Worm (Caenorhabditis elegans) whole organism, L1 larva: Measurements from ENCODE around the gene F57F5.3.

ENCODE experiments used
- C04F5.9 ChIP-seq: sonication (generic microtip); optimal IDR thresholded peaks from 2 replicates; lab custom pipeline; 2016; ENCODE audit warnings: missing genetic modification characterization, missing compliant biosample characterization
- C16A3.4 ChIP-seq: fragments of 150-350 bp; optimal IDR thresholded peaks from 2 replicates; lab custom pipeline; 2014; ENCODE audit warnings: missing biosample characterization, missing genetic modification characterization
- C34B4.2 ChIP-seq: sonication (generic microtip); optimal IDR thresholded peaks from 2 replicates; lab custom pipeline; 2017; ENCODE audit warnings: mild to moderate bottlenecking, missing genetic modification characterization, missing compliant biosample characterization
- Y116A8C.19 ChIP-seq: sonication (generic microtip); optimal IDR thresholded peaks from 2 replicates; lab custom pipeline; 2016; ENCODE audit warnings: missing compliant biosample characterization, missing genetic modification characterization, borderline replicate concordance
- aha-1 ChIP-seq: fragments of 150-350 bp; optimal IDR thresholded peaks from 2 replicates; lab custom pipeline; 2014; ENCODE audit warnings: missing biosample characterization, missing genetic modification characterization
- blmp-1 ChIP-seq: fragments of 150-350 bp; optimal IDR thresholded peaks from 2 replicates; lab custom pipeline; 2014; ENCODE audit warnings: missing biosample characterization, missing genetic modification characterization
- ces-1 ChIP-seq: fragments of 150-350 bp; optimal IDR thresholded peaks from 2 replicates; lab custom pipeline; 2014; ENCODE audit warnings: missing biosample characterization, missing genetic modification reagents, missing genetic modification characterization
- dpl-1 ChIP-seq, 3 experiments: fragments of 150-350 bp in 2 of 3; sonication (generic microtip) in 1 of 3; optimal IDR thresholded peaks; 2 replicates each; lab custom pipeline; 2014 to 2017; ENCODE audit warnings: missing biosample characterization in 3 of 3, missing genetic modification characterization in 3 of 3, missing genetic modification reagents in 3 of 3
- dsc-1 ChIP-seq: sonication (generic microtip); optimal IDR thresholded peaks from 2 replicates; lab custom pipeline; 2016; ENCODE audit warnings: mild to moderate bottlenecking, missing genetic modification characterization, missing compliant biosample characterization
- efl-3 ChIP-seq: fragments of 200-800 bp; sonication (Bioruptor generic); optimal IDR thresholded peaks from 2 replicates; lab custom pipeline; 2018; ENCODE audit warnings: mild to moderate bottlenecking, missing genetic modification characterization, missing compliant biosample characterization
- egl-13 ChIP-seq: sonication (generic microtip); optimal IDR thresholded peaks from 2 replicates; lab custom pipeline; 2016; ENCODE audit warnings: missing genotype, missing genetic modification reagents, missing genetic modification characterization, missing compliant biosample characterization
- elt-3 ChIP-seq, 6 experiments: fragments of 150-350 bp in 1 of 6; sonication (generic microtip); optimal IDR thresholded peaks; 2 replicates each; lab custom pipeline; 2017 to 2018; ENCODE audit warnings: missing biosample characterization in 6 of 6, missing genetic modification characterization in 6 of 6, inconsistent platforms in 1 of 6
- ets-5 ChIP-seq: fragments of 200-800 bp; sonication (Bioruptor generic); IDR thresholded peaks from 2 replicates; pipeline ENCODE4 v1.3.6; 2022; ENCODE audit warnings: missing genetic modification characterization, missing compliant biosample characterization
- fkh-10 ChIP-seq: sonication (generic microtip); optimal IDR thresholded peaks from 2 replicates; lab custom pipeline; 2017; ENCODE audit warnings: missing biosample characterization, missing genetic modification reagents, missing genetic modification characterization
- grh-1 ChIP-seq: fragments of 200-800 bp; sonication (Bioruptor generic); IDR thresholded peaks from 2 replicates; pipeline ENCODE4 v1.3.6; 2022; ENCODE audit warnings: missing genetic modification reagents, missing genetic modification characterization, missing compliant biosample characterization
- hlh-17 ChIP-seq: fragments of 200-800 bp; sonication (Bioruptor generic); optimal IDR thresholded peaks from 2 replicates; lab custom pipeline; 2018; ENCODE audit warnings: missing genetic modification characterization, mild to moderate bottlenecking, missing compliant biosample characterization, moderate library complexity, borderline replicate concordance
- hlh-4 ChIP-seq: sonication (generic microtip); optimal IDR thresholded peaks from 2 replicates; lab custom pipeline; 2016; ENCODE audit warnings: mild to moderate bottlenecking, missing genetic modification characterization, missing compliant biosample characterization
- hpl-2 ChIP-seq: fragments of 150-350 bp; optimal IDR thresholded peaks from 2 replicates; lab custom pipeline; 2014; ENCODE audit warnings: missing biosample characterization, missing genetic modification reagents, missing genetic modification characterization
- irx-1 ChIP-seq: sonication (generic microtip); optimal IDR thresholded peaks from 2 replicates; lab custom pipeline; 2016; ENCODE audit warnings: missing genetic modification characterization, missing compliant biosample characterization
- isw-1 ChIP-seq: fragments of 200-800 bp; sonication (Bioruptor generic); IDR thresholded peaks from 2 replicates; pipeline ENCODE4 v1.3.6; 2022; ENCODE audit warnings: missing genetic modification characterization, missing compliant biosample characterization
- lin-14 ChIP-seq: fragments of 200-800 bp; sonication (Bioruptor generic); optimal IDR thresholded peaks from 2 replicates; lab custom pipeline; 2018; ENCODE audit warnings: mild to moderate bottlenecking, missing genetic modification characterization, moderate library complexity, missing compliant biosample characterization
- lin-15B ChIP-seq: fragments of 150-350 bp; sonication (generic microtip); optimal IDR thresholded peaks from 3 replicates; lab custom pipeline; 2014; ENCODE audit warnings: missing biosample characterization, missing genetic modification characterization
- lin-35 ChIP-seq, 2 experiments: fragments of 150-350 bp; optimal IDR thresholded peaks; 2 replicates each; lab custom pipeline; 2014; ENCODE audit warnings: missing biosample characterization in 2 of 2, missing genetic modification characterization in 2 of 2, missing genetic modification reagents in 2 of 2
- lir-3 ChIP-seq: sonication (generic microtip); optimal IDR thresholded peaks from 2 replicates; lab custom pipeline; 2016; ENCODE audit warnings: mild to moderate bottlenecking, missing genetic modification characterization, moderate library complexity, missing compliant biosample characterization; ENCODE audit not compliant: poor library complexity
- lsy-2 ChIP-seq, 2 experiments: fragments of 150-350 bp; optimal IDR thresholded peaks; 2 replicates each; lab custom pipeline; 2014; ENCODE audit warnings: missing biosample characterization in 2 of 2, missing genetic modification characterization in 2 of 2
- mep-1 ChIP-seq: fragments of 150-350 bp; optimal IDR thresholded peaks from 2 replicates; lab custom pipeline; 2014; ENCODE audit warnings: missing biosample characterization, missing genetic modification characterization
- nhr-19 ChIP-seq: fragments of 200-800 bp; sonication (Bioruptor generic); conservative IDR thresholded peaks from 2 replicates; pipeline ENCODE4 v1.3.6; 2022; ENCODE audit warnings: missing genetic modification characterization, missing compliant biosample characterization
- nhr-28 ChIP-seq: fragments of 150-350 bp; optimal IDR thresholded peaks from 2 replicates; lab custom pipeline; 2014; ENCODE audit warnings: missing biosample characterization, missing genetic modification characterization
- nhr-47 ChIP-seq: sonication (generic microtip); optimal IDR thresholded peaks from 2 replicates; lab custom pipeline; 2016; ENCODE audit warnings: mild to moderate bottlenecking, missing genetic modification characterization, moderate library complexity, missing compliant biosample characterization
- nhr-71 ChIP-seq: sonication (generic microtip); optimal IDR thresholded peaks from 2 replicates; lab custom pipeline; 2016; ENCODE audit warnings: mild to moderate bottlenecking, missing genetic modification characterization, moderate library complexity, missing compliant biosample characterization
- nhr-84 ChIP-seq: sonication (generic microtip); optimal IDR thresholded peaks from 2 replicates; lab custom pipeline; 2017; ENCODE audit warnings: missing biosample characterization, missing genetic modification characterization
- nhr-85 ChIP-seq: sonication (generic microtip); peaks from one replicate; lab custom pipeline; 2016; ENCODE audit warnings: missing genetic modification characterization, inconsistent platforms, missing compliant biosample characterization
- nhr-90 ChIP-seq: sonication (generic microtip); optimal IDR thresholded peaks from 2 replicates; lab custom pipeline; 2016; ENCODE audit warnings: mild to moderate bottlenecking, missing genetic modification characterization, missing compliant biosample characterization; ENCODE audit not compliant: poor library complexity
- swsn-7 ChIP-seq: sonication (generic microtip); optimal IDR thresholded peaks from 2 replicates; lab custom pipeline; 2016; ENCODE audit warnings: missing genetic modification characterization, missing compliant biosample characterization
- unc-30 ChIP-seq: sonication (generic microtip); optimal IDR thresholded peaks from 2 replicates; lab custom pipeline; 2017; ENCODE audit warnings: missing biosample characterization, missing genetic modification characterization
- unc-62 ChIP-seq: fragments of 150-350 bp; optimal IDR thresholded peaks from 2 replicates; lab custom pipeline; 2014; ENCODE audit warnings: missing biosample characterization, missing genetic modification reagents, missing genetic modification characterization
- unc-86 ChIP-seq: sonication (generic microtip); optimal IDR thresholded peaks from 2 replicates; lab custom pipeline; 2016; ENCODE audit warnings: missing genetic modification characterization, missing compliant biosample characterization
- zip-4 ChIP-seq: fragments of 200-800 bp; sonication (Bioruptor generic); optimal IDR thresholded peaks from 2 replicates; lab custom pipeline; 2018; ENCODE audit warnings: mild to moderate bottlenecking, missing genetic modification characterization, moderate library complexity, missing compliant biosample characterization

The F57F5.3 gene

ce11 chrV:12001747-12002456 is 4.5 kb downstream of the F57F5.3 start, which contains the start of gene gcy-33 (continued):
- TF ChIP-seq ets-5 (no peak), zip-4 (GFP tag; lab: Kevin White, UChicago) (peak; percentile 56), dsc-1 (tag; lab: Kevin White, UChicago) (peak; percentile 81), nhr-90 (peak; percentile 91), dpl-1 (GFP tag; optimal IDR thresholded peaks at IDR 0.05; lab: Kevin White, UChicago) (peak; percentile 31 to 63 (median 60)), isw-1 (GFP tag; lab: Robert Waterston, UW) (no peak), unc-86 (tag; lab: Kevin White, UChicago) (peak; percentile 84), aha-1 (tag; lab: Kevin White, UChicago) (no peak), unc-30 (tag; lab: Kevin White, UChicago) (no peak), nhr-19 (GFP tag; lab: Robert Waterston, UW) (peak; percentile 80), elt-3 (tag; optimal IDR thresholded peaks at IDR 0.05; lab: Kevin White, UChicago) (peak in 5 of 6 experiments; percentile 17 to 58 (median 43)), lsy-2 (tag; optimal IDR thresholded peaks at IDR 0.05; lab: Kevin White, UChicago) (peak; percentile 73 to 79), ces-1 (GFP tag; lab: Kevin White, UChicago) (no peak), nhr-28 (no peak), efl-3 (no peak), C04F5.9 (peak; percentile 8), mep-1 (peak; percentile 87), swsn-7 (tag; lab: Kevin White, UChicago) (peak; percentile 88), hlh-4 (no peak), lir-3 (peak; percentile 56), hlh-17 (GFP tag; lab: Kevin White, UChicago) (no peak), irx-1 (peak; percentile 60), nhr-84 (tag; lab: Kevin White, UChicago) (no peak), C16A3.4 (tag; lab: Kevin White, UChicago) (peak; percentile 81), Y116A8C.19 (tag; lab: Kevin White, UChicago) (no peak), fkh-10 (GFP tag; lab: Kevin White, UChicago) (peak; percentile 18), lin-14 (GFP tag; lab: Kevin White, UChicago) (peak; percentile 81), lin-35 (GFP tag; optimal IDR thresholded peaks at IDR 0.05; lab: Kevin White, UChicago) (peak; percentile 71 to 82), blmp-1 (tag; lab: Kevin White, UChicago) (peak; percentile 46), nhr-85 (tag; lab: Kevin White, UChicago) (peak; percentile 83), grh-1 (0 out of 2 replicates have a peak, but pooled peaks have one; percentile 18), nhr-47 (tag; lab: Kevin White, UChicago) (peak; percentile 92)

- TF ChIP-seq egl-13 = peak; percentile 50
- TF ChIP-seq C34B4.2 (tag; lab: Kevin White, UChicago) = no peak
Measured at ce11 chrV:11997403-11997802, 9.0 kb downstream of the F57F5.3 start.

- TF ChIP-seq lin-15B = no peak
- TF ChIP-seq hpl-2 (GFP tag; lab: Kevin White, UChicago) = no peak
- no peak for TF ChIP-seq unc-62 (GFP tag; lab: Kevin White, UChicago)
- no peak for TF ChIP-seq nhr-71 (tag; lab: Kevin White, UChicago)
- no peak for TF ChIP-seq unc-86 (tag; lab: Kevin White, UChicago)
- TF ChIP-seq nhr-47 (tag; lab: Kevin White, UChicago) = no peak
Measured at ce11 chrV:11995862-11996261, 10.5 kb downstream of the F57F5.3 start, which contains the start of gene C52E4.12. TSS of gene C52E4.12 (plus strand) at chrV:11996162.
